Worm (Caenorhabditis elegans) whole organism, mixed stage, embryonic: ENCODE data around the gene flh-3.
"Not testable (repeated sequence)": the region's sequence is repeated elsewhere in the genome, so short reads cannot be mapped to it uniquely, and the experiment has no call there.

Experiments used
- M03D4.4 ChIP-seq: sonication (generic microtip); optimal IDR thresholded peaks from 2 replicates; lab custom pipeline; 2017; ENCODE audit warnings: mild to moderate bottlenecking, missing genetic modification characterization, missing compliant biosample characterization
- bed-3 ChIP-seq: fragments of 200-800 bp; sonication (Bioruptor generic); optimal IDR thresholded peaks from 3 replicates; lab custom pipeline; 2018; ENCODE audit warnings: mild to moderate bottlenecking, missing genetic modification characterization, moderate library complexity, missing compliant biosample characterization
- blmp-1 ChIP-seq: fragments of 150-350 bp; optimal IDR thresholded peaks from 2 replicates; lab custom pipeline; 2014; ENCODE audit warnings: missing biosample characterization, missing genetic modification characterization
- ceh-43 ChIP-seq: fragments of 200-800 bp; sonication (Bioruptor generic); optimal IDR thresholded peaks from 2 replicates; lab custom pipeline; 2018; ENCODE audit warnings: mild to moderate bottlenecking, missing genetic modification characterization, moderate library complexity, missing compliant biosample characterization
- ceh-83 ChIP-seq: fragments of 200-800 bp; sonication (Bioruptor generic); optimal IDR thresholded peaks from 2 replicates; lab custom pipeline; 2018; ENCODE audit warnings: mild to moderate bottlenecking, missing genetic modification characterization, missing compliant biosample characterization
- ces-1 ChIP-seq: fragments of 150-350 bp; optimal IDR thresholded peaks from 2 replicates; lab custom pipeline; 2014; ENCODE audit warnings: missing biosample characterization, missing genetic modification reagents, missing genetic modification characterization
- cnd-1 ChIP-seq: fragments of 200-800 bp; sonication (Bioruptor generic); optimal IDR thresholded peaks from 2 replicates; lab custom pipeline; 2018; ENCODE audit warnings: mild to moderate bottlenecking, missing genetic modification characterization, missing compliant biosample characterization
- drap-1 ChIP-seq: fragments of 200-800 bp; sonication (Bioruptor generic); optimal IDR thresholded peaks from 3 replicates; lab custom pipeline; 2018; ENCODE audit warnings: mild to moderate bottlenecking, missing genetic modification characterization, missing compliant biosample characterization
- elt-1 ChIP-seq: sonication (generic microtip); optimal IDR thresholded peaks from 2 replicates; lab custom pipeline; 2017; ENCODE audit warnings: missing genetic modification characterization, mild to moderate bottlenecking, missing compliant biosample characterization, antibody characterized with exemption, moderate library complexity, borderline replicate concordance; ENCODE audit not compliant: insufficient read depth
- elt-3 ChIP-seq: fragments of 150-350 bp; optimal IDR thresholded peaks from 2 replicates; lab custom pipeline; 2014; ENCODE audit warnings: missing biosample characterization, missing genetic modification characterization
- ham-2 ChIP-seq: fragments of 200-800 bp; sonication (Bioruptor generic); optimal IDR thresholded peaks from 2 replicates; lab custom pipeline; 2018; ENCODE audit warnings: mild to moderate bottlenecking, missing genetic modification characterization, missing compliant biosample characterization
- lin-13 ChIP-seq: fragments of 150-350 bp; optimal IDR thresholded peaks from 2 replicates; lab custom pipeline; 2014; ENCODE audit warnings: missing biosample characterization, missing genetic modification characterization
- lsy-2 ChIP-seq: fragments of 150-350 bp; optimal IDR thresholded peaks from 2 replicates; lab custom pipeline; 2014; ENCODE audit warnings: missing biosample characterization, missing genetic modification characterization
- mep-1 ChIP-seq: fragments of 150-350 bp; optimal IDR thresholded peaks from 2 replicates; lab custom pipeline; 2017; ENCODE audit warnings: missing biosample characterization, missing genetic modification reagents, missing genetic modification characterization, inconsistent platforms
- mls-2 ChIP-seq: sonication (generic microtip); optimal IDR thresholded peaks from 2 replicates; lab custom pipeline; 2016; ENCODE audit warnings: mild to moderate bottlenecking, missing genetic modification characterization, moderate library complexity, missing compliant biosample characterization
- nhr-12 ChIP-seq: fragments of 150-350 bp; optimal IDR thresholded peaks from 2 replicates; lab custom pipeline; 2014; ENCODE audit warnings: missing biosample characterization, missing genetic modification characterization
- nhr-28 ChIP-seq: fragments of 150-350 bp; optimal IDR thresholded peaks from 2 replicates; lab custom pipeline; 2014; ENCODE audit warnings: missing biosample characterization, missing genetic modification characterization
- nhr-76 ChIP-seq: sonication (generic microtip); optimal IDR thresholded peaks from 2 replicates; lab custom pipeline; 2017; ENCODE audit warnings: missing biosample characterization, missing genetic modification characterization
- snpc-4 ChIP-seq: fragments of 150-350 bp; optimal IDR thresholded peaks from 2 replicates; lab custom pipeline; 2014; ENCODE audit warnings: missing biosample characterization, missing genetic modification characterization
- sptf-1 ChIP-seq: sonication (generic microtip); optimal IDR thresholded peaks from 2 replicates; lab custom pipeline; 2017; ENCODE audit warnings: mild to moderate bottlenecking, missing genetic modification characterization, moderate library complexity, missing compliant biosample characterization
- tbx-8 ChIP-seq: fragments of 200-800 bp; sonication (Bioruptor generic); optimal IDR thresholded peaks from 2 replicates; lab custom pipeline; 2018; ENCODE audit warnings: mild to moderate bottlenecking, missing genetic modification characterization, moderate library complexity, missing compliant biosample characterization
- unc-120 ChIP-seq: sonication (generic microtip); optimal IDR thresholded peaks from 2 replicates; lab custom pipeline; 2017; ENCODE audit warnings: missing genetic modification characterization, missing compliant biosample characterization; ENCODE audit not compliant: poor library complexity, severe bottlenecking
- unc-39 ChIP-seq: fragments of 150-350 bp; optimal IDR thresholded peaks from 2 replicates; lab custom pipeline; 2014; ENCODE audit warnings: missing biosample characterization, missing genetic modification characterization
- zip-8 ChIP-seq: fragments of 150-350 bp; optimal IDR thresholded peaks from 2 replicates; lab custom pipeline; 2014; ENCODE audit warnings: missing biosample characterization, missing genetic modification characterization
- ztf-11 ChIP-seq: fragments of 150-350 bp; optimal IDR thresholded peaks from 2 replicates; lab custom pipeline; 2014; ENCODE audit warnings: missing biosample characterization, missing genetic modification characterization

Gene flh-3

ce11 chrIV:9289635-9290034, 19.7 kb downstream of the flh-3 start:
- TF ChIP-seq elt-1 (tag; lab: Kevin White, UChicago) (no peak), ces-1 (GFP tag; lab: Kevin White, UChicago) (no peak)

DNA sequence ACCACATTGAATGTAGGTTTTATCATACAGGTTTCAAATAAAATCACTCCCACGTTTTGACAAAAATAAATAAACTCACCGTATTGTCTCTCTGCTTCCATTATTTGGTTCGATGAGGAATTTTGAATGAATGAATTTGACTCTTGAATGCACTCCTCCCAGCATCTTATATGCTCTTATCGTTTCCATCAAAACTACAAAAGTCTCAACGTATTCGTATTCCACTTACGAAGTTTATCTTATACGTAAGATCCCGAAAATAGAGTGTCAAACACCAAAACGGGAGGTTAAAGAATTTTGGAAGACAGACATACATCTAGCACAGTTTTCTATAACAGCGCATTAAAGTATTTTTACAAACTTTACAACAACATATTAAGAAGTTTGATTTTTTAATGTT, 23.9 kb downstream of the flh-3 start, which contains the start of gene nhr-264:
Gene nhr-264 (minus strand): TSS at position 101 of the 400 bp plus-strand sequence.
- TF ChIP-seq zip-8, ztf-11, snpc-4 (tag; lab: Kevin White, UChicago): not testable (repeated sequence)
- TF ChIP-seq, all 35 proteins: peak for 0; not testable (repeated sequence) for 35

DNA sequence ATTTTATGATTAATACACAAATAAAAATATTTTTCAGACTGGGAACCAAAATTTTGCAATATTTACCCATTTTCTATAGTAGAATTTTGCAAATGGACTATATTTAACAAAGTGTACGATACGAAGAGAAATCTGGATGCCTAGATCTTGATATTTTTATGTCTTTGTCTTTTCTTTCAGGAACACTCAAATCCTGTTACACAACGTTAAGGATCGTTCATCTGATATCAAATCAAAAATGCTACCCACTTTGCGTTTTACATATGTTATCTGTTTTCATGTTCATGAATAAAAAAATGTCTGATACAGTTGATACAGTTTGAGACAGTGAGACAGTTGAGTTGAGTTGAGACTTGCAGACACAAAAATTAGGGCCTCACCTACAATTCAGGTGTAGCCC, 26.4 kb downstream of the flh-3 start, which contains the start of gene F49C12.1:
Gene F49C12.1 (minus strand): TSS at position 70 of the 400 bp plus-strand sequence.
- TF ChIP-seq ceh-43 (no peak), snpc-4 (tag; lab: Kevin White, UChicago) (no peak), ztf-11 (tag; lab: Kevin White, UChicago) (no peak), elt-1 (tag; lab: Kevin White, UChicago) (no peak), bed-3 (GFP tag; lab: Kevin White, UChicago) (no peak), drap-1 (GFP tag; lab: Kevin White, UChicago) (no peak), nhr-76 (tag; lab: Kevin White, UChicago) (no peak), elt-3 (tag; lab: Kevin White, UChicago) (no peak), ham-2 (GFP tag; lab: Kevin White, UChicago) (no peak), ceh-83 (no peak), blmp-1 (no peak), lin-13 (tag; lab: Kevin White, UChicago) (no peak), unc-120 (tag; lab: Kevin White, UChicago) (no peak), cnd-1 (tag; lab: Kevin White, UChicago) (no peak)

DNA sequence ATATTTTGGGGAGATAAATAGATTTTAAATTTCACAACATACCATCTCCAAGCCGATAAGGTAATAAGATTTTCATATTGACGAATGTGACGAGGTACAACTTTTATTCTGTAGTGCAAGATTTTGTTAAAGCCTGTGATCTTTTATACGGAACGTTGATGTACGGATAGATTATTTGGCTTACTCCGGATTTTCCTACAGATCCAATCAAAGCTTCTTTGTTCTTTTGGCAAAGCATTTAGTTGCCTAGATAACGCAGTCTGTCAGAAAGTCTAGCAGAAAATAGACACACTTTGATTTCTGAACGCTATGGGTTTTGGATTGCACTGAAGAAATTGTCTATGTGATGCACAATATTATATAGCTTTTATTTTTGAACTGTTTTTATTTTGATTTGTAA, 29.2 kb downstream of the flh-3 start, which contains the start of gene F49C12.2:
Gene F49C12.2 (minus strand): TSS at position 101 of the 400 bp plus-strand sequence.
- TF ChIP-seq elt-3 (tag; lab: Kevin White, UChicago): no peak
- no peak for TF ChIP-seq unc-39 (tag; lab: Kevin White, UChicago)

- TF ChIP-seq mep-1: no peak
- TF ChIP-seq bed-3 (GFP tag; lab: Kevin White, UChicago): no peak
- TF ChIP-seq nhr-12 (tag; lab: Kevin White, UChicago): no peak
- no peak for TF ChIP-seq ham-2 (GFP tag; lab: Kevin White, UChicago)
- no peak for TF ChIP-seq unc-39 (tag; lab: Kevin White, UChicago)
These were observed 30.2 kb downstream of the flh-3 start, which contains the start of gene F49C12.3 for ce11 chrIV:9300127-9300526. F49C12.3 (plus strand) TSS chrIV:9300427.

ce11 chrIV:9303994-9304393, 34.1 kb downstream of the flh-3 start, which contains the start of gene F49C12.4:
F49C12.4 (minus strand) TSS chrIV:9304094.
- TF ChIP-seq elt-1 (tag; lab: Kevin White, UChicago): peak; percentile 61
- TF ChIP-seq mls-2: no peak

ce11 chrIV:9304617-9305016, 34.7 kb downstream of the flh-3 start, which contains the start of gene F49C12.5:
F49C12.5 (plus strand) TSS chrIV:9304917.
- no peak for TF ChIP-seq M03D4.4 (tag; lab: Kevin White, UChicago)
- TF ChIP-seq cnd-1 (tag; lab: Kevin White, UChicago): no peak
- TF ChIP-seq tbx-8: no peak
- no peak for TF ChIP-seq nhr-12 (tag; lab: Kevin White, UChicago)
- TF ChIP-seq lin-13 (tag; lab: Kevin White, UChicago): no peak
- TF ChIP-seq lsy-2: no peak
- no peak for TF ChIP-seq mep-1
- no peak for TF ChIP-seq blmp-1
- no peak for TF ChIP-seq nhr-28 (tag; lab: Kevin White, UChicago)
- no peak for TF ChIP-seq sptf-1 (tag; lab: Kevin White, UChicago)
